Worm (Caenorhabditis elegans) whole organism, L2 larva: Measurements from ENCODE around the gene nas-19.

Source experiments
- C34F6.9 ChIP-seq: fragments of 150-350 bp; optimal IDR thresholded peaks from 2 replicates; lab custom pipeline; 2014; ENCODE audit warnings: missing biosample characterization, missing genetic modification characterization
- Y55F3AM.14 ChIP-seq: fragments of 200-800 bp; sonication (Bioruptor generic); optimal IDR thresholded peaks from 2 replicates; lab custom pipeline; 2018; ENCODE audit warnings: mild to moderate bottlenecking, missing genetic modification characterization, missing compliant biosample characterization
- ZK546.5 ChIP-seq: sonication (generic microtip); optimal IDR thresholded peaks from 2 replicates; lab custom pipeline; 2017; ENCODE audit warnings: missing biosample characterization, missing genetic modification characterization
- alr-1 ChIP-seq: fragments of 150-350 bp; optimal IDR thresholded peaks from 2 replicates; lab custom pipeline; 2014; ENCODE audit warnings: missing biosample characterization, missing genetic modification characterization
- ceh-16 ChIP-seq: fragments of 150-350 bp; optimal IDR thresholded peaks from 2 replicates; lab custom pipeline; 2014; ENCODE audit warnings: missing biosample characterization, missing genetic modification characterization
- dmd-4 ChIP-seq: sonication (generic microtip); optimal IDR thresholded peaks from 2 replicates; lab custom pipeline; 2017; ENCODE audit warnings: missing biosample characterization, missing genetic modification characterization
- lin-39 ChIP-seq: fragments of 150-350 bp; optimal IDR thresholded peaks from 2 replicates; lab custom pipeline; 2014; ENCODE audit warnings: missing biosample characterization, missing genetic modification reagents, missing genetic modification characterization
- mab-5 ChIP-seq: fragments of 150-350 bp; optimal IDR thresholded peaks from 2 replicates; lab custom pipeline; 2014; ENCODE audit warnings: missing biosample characterization, missing genetic modification characterization
- nhr-11 ChIP-seq: fragments of 150-350 bp; optimal IDR thresholded peaks from 2 replicates; lab custom pipeline; 2014; ENCODE audit warnings: missing biosample characterization, missing genetic modification characterization
- nhr-77 ChIP-seq: fragments of 150-350 bp; optimal IDR thresholded peaks from 2 replicates; lab custom pipeline; 2014; ENCODE audit warnings: missing biosample characterization, missing genetic modification characterization
- sem-4 ChIP-seq: fragments of 150-350 bp; optimal IDR thresholded peaks from 2 replicates; lab custom pipeline; 2014; ENCODE audit warnings: missing biosample characterization, missing genetic modification reagents, missing genetic modification characterization
- sma-3 ChIP-seq: sonication (generic microtip); optimal IDR thresholded peaks from 2 replicates; lab custom pipeline; 2016; ENCODE audit warnings: missing genetic modification reagents, missing genetic modification characterization, missing compliant biosample characterization
- unc-55 ChIP-seq: fragments of 150-350 bp; sonication (generic microtip); optimal IDR thresholded peaks from 3 replicates; lab custom pipeline; 2014; ENCODE audit warnings: missing biosample characterization, missing genetic modification reagents, missing genetic modification characterization
- zag-1 ChIP-seq: fragments of 150-350 bp; optimal IDR thresholded peaks from 2 replicates; lab custom pipeline; 2014; ENCODE audit warnings: missing biosample characterization, missing genetic modification characterization
- ztf-11 ChIP-seq: sonication (generic microtip); optimal IDR thresholded peaks from 2 replicates; lab custom pipeline; 2017; ENCODE audit warnings: missing biosample characterization, missing genetic modification characterization

The nas-19 gene

ce11 chrV:11352893-11353292, 49.6 kb downstream of the nas-19 start, which contains the start of gene npr-25:
Gene npr-25, minus strand, starts transcription at chrV:11352993.
- TF ChIP-seq alr-1 (tag; lab: Kevin White, UChicago), result no peak
- no peak for TF ChIP-seq unc-55 (GFP tag; lab: Kevin White, UChicago)
- no peak for TF ChIP-seq nhr-11 (tag; lab: Kevin White, UChicago)
- no peak for TF ChIP-seq lin-39 (tag; lab: Kevin White, UChicago)
- TF ChIP-seq ztf-11, result no peak
- no peak for TF ChIP-seq zag-1 (tag; lab: Kevin White, UChicago)
- no peak for TF ChIP-seq Y55F3AM.14 (GFP tag; lab: Kevin White, UChicago)
- no peak for TF ChIP-seq dmd-4 (tag; lab: Kevin White, UChicago)
- TF ChIP-seq C34F6.9 (tag; lab: Kevin White, UChicago), result no peak
- no peak for TF ChIP-seq mab-5 (tag; lab: Kevin White, UChicago)
- TF ChIP-seq sma-3 (GFP tag; lab: Kevin White, UChicago), result no peak
- no peak for TF ChIP-seq ZK546.5 (tag; lab: Kevin White, UChicago)
- TF ChIP-seq sem-4 (tag; lab: Kevin White, UChicago), result no peak
- no peak for TF ChIP-seq ceh-16 (tag; lab: Kevin White, UChicago)

- TF ChIP-seq mab-5 (tag; lab: Kevin White, UChicago) (no peak), nhr-77 (tag; lab: Kevin White, UChicago) (no peak), ztf-11 (no peak), Y55F3AM.14 (GFP tag; lab: Kevin White, UChicago) (no peak)
These were observed 51.2 kb downstream of the nas-19 start for ce11 chrV:11351263-11351662.
